Fruit fly (Drosophila melanogaster): Measurements from ENCODE around the gene vn.

Gene vn

dm6 chr3L:5869614-5870204, 24.2 kb upstream of the vn start (continued):
- TF ChIP-seq ato (GFP tag; IDR thresholded peaks at IDR 0.05; ENCODE audit: partially characterized antibody) = 0 out of 2 replicates have a peak, but pooled peaks have one; percentile 43

dm6 chr3L:5866924-5867323, 21.5 kb upstream of the vn start:
- no peak for TF ChIP-seq fd64A (GFP tag; optimal IDR thresholded peaks at IDR 0.05)
- TF ChIP-seq lbe (GFP tag; optimal IDR thresholded peaks at IDR 0.05) = peak; percentile 22
- no peak for TF ChIP-seq twi (tag; optimal IDR thresholded peaks at IDR 0.05)

- TF ChIP-seq Dref (GFP tag; IDR thresholded peaks at IDR 0.05) = no peak
- TF ChIP-seq nom (GFP tag; optimal IDR thresholded peaks at IDR 0.05) = peak; percentile 27
- TF ChIP-seq slp2 (GFP tag; optimal IDR thresholded peaks at IDR 0.05) = no peak
- TF ChIP-seq CG18011 (GFP tag; optimal IDR thresholded peaks at IDR 0.05) = no peak
- TF ChIP-seq sens (GFP tag) = peak; percentile 21
- no peak for TF ChIP-seq CG6254 (GFP tag; optimal IDR thresholded peaks at IDR 0.05)
- no peak for TF ChIP-seq Ptx1 (GFP tag; IDR thresholded peaks at IDR 0.05)
- TF ChIP-seq Mrtf (GFP tag; IDR thresholded peaks at IDR 0.05) = no peak
- no peak for TF ChIP-seq CG9932 (GFP tag; IDR thresholded peaks at IDR 0.05)
- TF ChIP-seq Ets65A (GFP tag) = peak; percentile 71
- no peak for TF ChIP-seq otp (GFP tag; IDR thresholded peaks at IDR 0.05)
- no peak for TF ChIP-seq ttk (GFP tag; IDR thresholded peaks at IDR 0.05)
- TF ChIP-seq CG7928 (GFP tag; optimal IDR thresholded peaks at IDR 0.05) = no peak
- no peak for TF ChIP-seq CG6854 (GFP tag; optimal IDR thresholded peaks at IDR 0.05)
Observed at dm6 chr3L:5863868-5864413, 18.5 kb upstream of the vn start.

dm6 chr3L:5862994-5863393, 17.5 kb upstream of the vn start:
- TF ChIP-seq dm (GFP tag; optimal IDR thresholded peaks at IDR 0.05) (no peak), corto (GFP tag; optimal IDR thresholded peaks at IDR 0.05) (peak; percentile 0), CG7357 (GFP tag; IDR thresholded peaks at IDR 0.05) (no peak), Chrac-16 (GFP tag; optimal IDR thresholded peaks at IDR 0.05) (no peak), CG16779 (GFP tag; IDR thresholded peaks at IDR 0.05) (no peak), CG15696 (tag; optimal IDR thresholded peaks at IDR 0.05) (no peak), CG10274 (GFP tag; optimal IDR thresholded peaks at IDR 0.05) (no peak), nom (GFP tag; optimal IDR thresholded peaks at IDR 0.05) (peak; percentile 42), Doc2 (GFP tag; IDR thresholded peaks at IDR 0.05) (no peak)

dm6 chr3L:5859029-5859428, 13.6 kb upstream of the vn start:
- TF ChIP-seq ac (GFP tag; optimal IDR thresholded peaks at IDR 0.05) = peak; percentile 94
- no peak for TF ChIP-seq pnt (GFP tag; optimal IDR thresholded peaks at IDR 0.05)
- TF ChIP-seq CG4730 (GFP tag; IDR thresholded peaks at IDR 0.05) = no peak
- TF ChIP-seq CG11456 (GFP tag; IDR thresholded peaks at IDR 0.05) = no peak
- 0 out of 3 replicates have a peak, but pooled peaks have one; percentile 8 for TF ChIP-seq CG2199 (GFP tag; IDR thresholded peaks at IDR 0.05)
- TF ChIP-seq ssp (GFP tag; IDR thresholded peaks at IDR 0.05) = no peak

- TF ChIP-seq org-1 (GFP tag; optimal IDR thresholded peaks at IDR 0.05) = peak; percentile 22
- no peak for TF ChIP-seq Trl (optimal IDR thresholded peaks at IDR 0.05)
- peak; percentile 43 for TF ChIP-seq Trl (GFP tag; optimal IDR thresholded peaks at IDR 0.05)
- TF ChIP-seq insv (GFP tag; optimal IDR thresholded peaks at IDR 0.05) = no peak
- peak; percentile 66 for TF ChIP-seq gem (tag; optimal IDR thresholded peaks at IDR 0.05)
- peak; percentile 66 for TF ChIP-seq CG16815 (GFP tag; optimal IDR thresholded peaks at IDR 0.05)
- TF ChIP-seq pnt (GFP tag; optimal IDR thresholded peaks at IDR 0.05) = peak; percentile 16
- TF ChIP-seq ftz-f1 (GFP tag; optimal IDR thresholded peaks at IDR 0.05) = no peak
- TF ChIP-seq ara (GFP tag; IDR thresholded peaks at IDR 0.05) = peak; percentile 58; the same call in 1 of the 2 replicates
- TF ChIP-seq Elba2 (GFP tag; optimal IDR thresholded peaks at IDR 0.05) = peak; percentile 77
- peak in 1 of 2 experiments; percentile 88 for TF ChIP-seq eve (GFP tag; optimal IDR thresholded peaks at IDR 0.05)
- peak in 1 of 3 experiments; percentile 86 for TF ChIP-seq lola (GFP tag; optimal IDR thresholded peaks at IDR 0.05)
- TF ChIP-seq CG8089 (GFP tag; optimal IDR thresholded peaks at IDR 0.05) = peak; percentile 27
Observed at dm6 chr3L:5856919-5857318, 11.5 kb upstream of the vn start.

All from whole organism, embryonic.